Fruit fly (Drosophila melanogaster): ENCODE results near the gene CG32719.

CG32719 gene

dm6 chrX:7571200-7571599, 23.4 kb upstream of the CG32719 start:
- no peak for TF ChIP-seq Hr96 (GFP tag; optimal IDR thresholded peaks at IDR 0.05)
- no peak for TF ChIP-seq CG33017 (tag; optimal IDR thresholded peaks at IDR 0.05)

dm6 chrX:7569708-7570107, 21.9 kb upstream of the CG32719 start:
- TF ChIP-seq toe (GFP tag; optimal IDR thresholded peaks at IDR 0.05) (no peak), CG33017 (tag; optimal IDR thresholded peaks at IDR 0.05) (no peak), kay (GFP tag; ENCODE audit: borderline replicate concordance) (no peak), Mnt (GFP tag; optimal IDR thresholded peaks at IDR 0.05) (no peak), CG12768 (GFP tag; optimal IDR thresholded peaks at IDR 0.05) (no peak), Clk (GFP tag; optimal IDR thresholded peaks at IDR 0.05) (no peak), CG11617 (GFP tag; optimal IDR thresholded peaks at IDR 0.05) (no peak), ovo (GFP tag; optimal IDR thresholded peaks at IDR 0.05) (no peak), pad (GFP tag; optimal IDR thresholded peaks at IDR 0.05) (no peak), CG7045 (GFP tag; optimal IDR thresholded peaks at IDR 0.05) (no peak), bab1 (GFP tag; optimal IDR thresholded peaks at IDR 0.05) (no peak), Crg-1 (GFP tag; optimal IDR thresholded peaks at IDR 0.05) (no peak), Hr96 (GFP tag; optimal IDR thresholded peaks at IDR 0.05) (no peak), CG1620 (GFP tag; optimal IDR thresholded peaks at IDR 0.05) (no peak), CG5204 (GFP tag; optimal IDR thresholded peaks at IDR 0.05) (no peak), cic (GFP tag; optimal IDR thresholded peaks at IDR 0.05) (no peak)

DNA sequence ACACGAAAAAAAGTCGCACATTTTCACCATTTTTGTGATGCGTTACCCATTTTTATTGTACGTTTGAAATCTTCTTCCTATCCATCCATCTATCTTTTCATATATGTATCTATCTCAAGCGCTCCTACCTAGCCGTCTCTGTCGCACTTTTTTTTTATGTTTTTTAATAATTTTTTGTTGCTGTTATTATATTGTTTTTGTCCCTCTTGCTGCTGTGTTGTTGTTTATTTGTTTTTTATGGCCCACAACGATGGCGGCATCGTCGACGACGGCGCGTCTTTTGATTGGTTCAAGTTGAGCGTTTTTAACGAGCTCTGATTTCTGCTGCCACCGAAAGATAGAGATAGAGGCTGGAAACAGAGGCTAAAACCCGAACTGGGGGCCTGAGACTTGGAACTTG, 20.5 kb upstream of the CG32719 start:
- no peak for TF ChIP-seq kay (GFP tag; ENCODE audit: borderline replicate concordance)
- TF ChIP-seq CG33017 (tag; optimal IDR thresholded peaks at IDR 0.05), result no peak

dm6 chrX:7562622-7563021, 14.8 kb upstream of the CG32719 start:
- TF ChIP-seq bab1 (GFP tag; optimal IDR thresholded peaks at IDR 0.05), result peak; percentile 47
- TF ChIP-seq kay (GFP tag; ENCODE audit: borderline replicate concordance), result no peak

- TF ChIP-seq cic (GFP tag; optimal IDR thresholded peaks at IDR 0.05) (no peak), CG7045 (GFP tag; optimal IDR thresholded peaks at IDR 0.05) (no peak), kay (GFP tag; ENCODE audit: borderline replicate concordance) (no peak), CG11617 (GFP tag; optimal IDR thresholded peaks at IDR 0.05) (no peak), ovo (GFP tag; optimal IDR thresholded peaks at IDR 0.05) (no peak), pad (GFP tag; optimal IDR thresholded peaks at IDR 0.05) (no peak), bab1 (GFP tag; optimal IDR thresholded peaks at IDR 0.05) (no peak), CG5204 (GFP tag; optimal IDR thresholded peaks at IDR 0.05) (no peak), CG14711 (tag; optimal IDR thresholded peaks at IDR 0.05) (no peak), cnc (optimal IDR thresholded peaks at IDR 0.05) (no peak), Crg-1 (GFP tag; optimal IDR thresholded peaks at IDR 0.05) (no peak), CG1620 (GFP tag; optimal IDR thresholded peaks at IDR 0.05) (no peak), CG12768 (GFP tag; optimal IDR thresholded peaks at IDR 0.05) (no peak), CG33017 (tag; optimal IDR thresholded peaks at IDR 0.05) (no peak), tj (GFP tag; optimal IDR thresholded peaks at IDR 0.05) (no peak)
Measured at dm6 chrX:7560720-7561119, 12.9 kb upstream of the CG32719 start.

DNA sequence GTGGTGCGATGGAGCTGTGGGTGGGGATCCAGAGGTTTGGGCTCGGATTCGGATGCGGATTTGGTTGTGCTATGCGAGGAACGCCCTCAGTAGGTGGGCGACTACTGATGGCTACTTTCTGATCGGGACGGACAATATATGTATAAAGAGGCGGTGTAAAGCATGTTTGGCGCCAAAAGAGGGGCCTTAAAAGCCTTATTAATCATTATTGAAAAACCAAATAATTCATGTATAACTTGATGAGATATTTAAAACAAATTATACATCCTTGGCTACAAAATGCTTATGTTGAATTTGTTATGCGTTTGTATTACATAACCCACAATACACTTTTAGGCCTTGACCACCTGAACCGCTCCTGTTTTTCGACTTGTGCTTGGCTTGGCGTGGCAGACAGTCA, 12.1 kb upstream of the CG32719 start:
- TF ChIP-seq Clk (GFP tag; optimal IDR thresholded peaks at IDR 0.05), result no peak
- no peak for TF ChIP-seq CG1620 (GFP tag; optimal IDR thresholded peaks at IDR 0.05)
- TF ChIP-seq cic (GFP tag; optimal IDR thresholded peaks at IDR 0.05), result no peak
- no peak for TF ChIP-seq Mnt (GFP tag; optimal IDR thresholded peaks at IDR 0.05)
- TF ChIP-seq CG7101 (tag; optimal IDR thresholded peaks at IDR 0.05), result no peak
- no peak for TF ChIP-seq pad (GFP tag; optimal IDR thresholded peaks at IDR 0.05)
- TF ChIP-seq CG12768 (GFP tag; optimal IDR thresholded peaks at IDR 0.05), result no peak
- TF ChIP-seq CG14711 (tag; optimal IDR thresholded peaks at IDR 0.05), result no peak
- TF ChIP-seq Hr96 (GFP tag; optimal IDR thresholded peaks at IDR 0.05), result no peak
- no peak for TF ChIP-seq cnc (optimal IDR thresholded peaks at IDR 0.05)
- no peak for TF ChIP-seq CG11617 (GFP tag; optimal IDR thresholded peaks at IDR 0.05)
- TF ChIP-seq kay (GFP tag; ENCODE audit: borderline replicate concordance), result no peak
- TF ChIP-seq CG7045 (GFP tag; optimal IDR thresholded peaks at IDR 0.05), result no peak
- no peak for TF ChIP-seq CG33017 (tag; optimal IDR thresholded peaks at IDR 0.05)

dm6 chrX:7558646-7559045, 10.9 kb upstream of the CG32719 start:
- TF ChIP-seq CG11617 (GFP tag; optimal IDR thresholded peaks at IDR 0.05) (no peak), Clk (GFP tag; optimal IDR thresholded peaks at IDR 0.05) (no peak), CG7101 (tag; optimal IDR thresholded peaks at IDR 0.05) (no peak), CG14711 (tag; optimal IDR thresholded peaks at IDR 0.05) (no peak), cic (GFP tag; optimal IDR thresholded peaks at IDR 0.05) (no peak), Hr96 (GFP tag; optimal IDR thresholded peaks at IDR 0.05) (no peak), CG5204 (GFP tag; optimal IDR thresholded peaks at IDR 0.05) (no peak), Crg-1 (GFP tag; optimal IDR thresholded peaks at IDR 0.05) (no peak), cnc (optimal IDR thresholded peaks at IDR 0.05) (no peak), bab1 (GFP tag; optimal IDR thresholded peaks at IDR 0.05) (no peak), pad (GFP tag; optimal IDR thresholded peaks at IDR 0.05) (no peak), CG7045 (GFP tag; optimal IDR thresholded peaks at IDR 0.05) (no peak)

DNA sequence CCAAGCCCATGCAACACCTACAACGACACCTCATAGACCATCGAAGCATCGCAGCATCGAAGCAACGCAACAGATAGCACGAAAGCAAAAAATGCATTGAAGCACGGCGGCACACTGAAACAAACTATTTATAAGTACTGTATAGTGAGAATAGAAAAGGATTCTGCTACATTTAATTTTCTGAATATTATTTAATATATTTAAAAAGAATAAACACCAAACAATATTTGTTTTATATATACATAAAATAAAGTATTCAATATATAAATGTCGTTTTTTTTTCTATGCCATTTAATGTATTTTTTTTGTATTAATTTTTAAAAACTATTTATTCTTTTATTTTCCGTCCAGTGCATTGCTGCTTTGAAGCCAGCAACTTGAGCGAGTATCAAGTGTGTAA, 9.9 kb upstream of the CG32719 start:
- TF ChIP-seq tj (GFP tag; optimal IDR thresholded peaks at IDR 0.05) (no peak), CG1620 (GFP tag; optimal IDR thresholded peaks at IDR 0.05) (no peak), Crg-1 (GFP tag; optimal IDR thresholded peaks at IDR 0.05) (no peak), toe (GFP tag; optimal IDR thresholded peaks at IDR 0.05) (no peak), CG11617 (GFP tag; optimal IDR thresholded peaks at IDR 0.05) (no peak), pad (GFP tag; optimal IDR thresholded peaks at IDR 0.05) (no peak), Mnt (GFP tag; optimal IDR thresholded peaks at IDR 0.05) (no peak), CG7045 (GFP tag; optimal IDR thresholded peaks at IDR 0.05) (no peak), bab1 (GFP tag; optimal IDR thresholded peaks at IDR 0.05) (no peak), cic (GFP tag; optimal IDR thresholded peaks at IDR 0.05) (no peak), kay (GFP tag; ENCODE audit: borderline replicate concordance) (no peak), CG7101 (tag; optimal IDR thresholded peaks at IDR 0.05) (no peak), CG33017 (tag; optimal IDR thresholded peaks at IDR 0.05) (no peak), CG14711 (tag; optimal IDR thresholded peaks at IDR 0.05) (no peak), cnc (optimal IDR thresholded peaks at IDR 0.05) (no peak), ovo (GFP tag; optimal IDR thresholded peaks at IDR 0.05) (no peak)

All from whole organism, adult.